Comparison of ENCODE assay signal across 3 fruit fly cellular contexts in the genomic region with DNA sequence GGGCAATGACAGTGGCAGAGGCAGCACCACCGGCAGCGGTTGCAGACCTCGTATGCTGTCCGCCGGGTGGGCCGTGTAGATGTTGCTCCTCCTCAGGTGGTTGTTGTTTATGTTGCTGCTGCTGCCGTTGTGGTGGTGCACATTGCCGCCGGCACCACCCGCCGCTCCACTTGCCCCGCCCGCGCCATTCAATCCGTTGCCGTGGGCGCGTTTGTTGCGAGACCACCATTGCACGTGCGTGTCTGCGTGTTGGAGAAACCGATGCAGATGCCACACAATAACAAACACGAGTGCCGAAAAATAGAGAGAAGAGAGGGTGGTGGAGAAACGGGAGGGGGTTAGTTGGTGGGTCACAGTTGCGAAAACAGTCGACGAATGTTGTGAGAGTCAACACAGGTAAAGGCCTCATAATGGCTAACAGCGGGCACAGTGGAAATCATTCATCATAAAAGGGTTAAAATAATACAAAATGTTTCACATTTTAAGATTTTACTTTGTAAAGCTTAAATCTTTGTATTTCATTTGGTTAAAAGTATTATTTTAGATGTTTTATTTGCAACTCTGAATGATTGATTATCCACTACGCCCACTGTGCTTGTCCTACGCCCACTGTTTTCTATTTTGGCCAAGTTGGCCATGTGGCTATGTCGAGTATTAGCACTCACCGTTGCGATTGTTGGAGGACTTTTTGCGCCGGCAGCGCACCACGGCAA.
TF ChIP-seq lines count a peak whose summit lies in the region.

No protein-coding gene starts in this region.

- TF ChIP-seq CTCF in whole organism, embryonic (GFP tag; optimal IDR thresholded peaks at IDR 0.05; lab: Kevin White, UChicago), result no peak

TF ChIP-seq in whole organism, embryonic, 481 proteins besides CTCF, POLR2A, EP300 and RAD21:
- TF ChIP-seq CG14441 (GFP tag; IDR thresholded peaks at IDR 0.05; lab: Robert Waterston, UW) (no peak), Hr51 (GFP tag; optimal IDR thresholded peaks at IDR 0.05; lab: Kevin White, UChicago) (peak in 1 of 2 experiments; percentile 18), Ets65A (GFP tag; lab: Kevin White, UChicago) (peak; percentile 68), kah (GFP tag; optimal IDR thresholded peaks at IDR 0.05; lab: Kevin White, UChicago) (peak; percentile 85), Sox102F (GFP tag; optimal IDR thresholded peaks at IDR 0.05; lab: Kevin White, UChicago) (peak; percentile 17), gsb-n (tag; optimal IDR thresholded peaks at IDR 0.05; lab: Kevin White, UChicago) (no peak), sr (GFP tag; IDR thresholded peaks at IDR 0.05; lab: Robert Waterston, UW) (0 out of 3 replicates have a peak, but pooled peaks have one; percentile 35), vvl (GFP tag; IDR thresholded peaks at IDR 0.05; lab: Robert Waterston, UW) (0 out of 2 replicates have a peak, but pooled peaks have one; percentile 14), Drgx (GFP tag; IDR thresholded peaks at IDR 0.05; lab: Robert Waterston, UW) (peak; percentile 63), row (GFP tag; IDR thresholded peaks at IDR 0.05; lab: Robert Waterston, UW) (peak; percentile 28; the same call in 2 of the 3 replicates), Hmx (GFP tag; optimal IDR thresholded peaks at IDR 0.05; lab: Kevin White, UChicago) (no peak), ara (GFP tag; IDR thresholded peaks at IDR 0.05; lab: Robert Waterston, UW) (0 out of 2 replicates have a peak, but pooled peaks have one; percentile 7), CG11504 (tag; optimal IDR thresholded peaks at IDR 0.05; lab: Kevin White, UChicago) (peak; percentile 12), CG6683 (GFP tag; optimal IDR thresholded peaks at IDR 0.05; lab: Kevin White, UChicago) (no peak), pan (optimal IDR thresholded peaks at IDR 0.05; lab: Kevin White, UChicago) (no peak), pan (GFP tag; optimal IDR thresholded peaks at IDR 0.05 in 1 of 2, IDR thresholded peaks at IDR 0.05 in 1 of 2) (peak in 1 of 2 experiments; percentile 52), lab (GFP tag; optimal IDR thresholded peaks at IDR 0.05; lab: Kevin White, UChicago) (peak; percentile 22), dati (GFP tag; IDR thresholded peaks at IDR 0.05; lab: Robert Waterston, UW) (0 out of 2 replicates have a peak, but pooled peaks have one; percentile 25), dmrt99B (tag; optimal IDR thresholded peaks at IDR 0.05; lab: Kevin White, UChicago) (peak; percentile 2), CG10267 (tag; optimal IDR thresholded peaks at IDR 0.05; lab: Kevin White, UChicago) (no peak), Ada2b (GFP tag; IDR thresholded peaks at IDR 0.05; lab: Robert Waterston, UW) (0 out of 2 replicates have a peak, but pooled peaks have one; percentile 6), unpg (GFP tag; optimal IDR thresholded peaks at IDR 0.05; lab: Kevin White, UChicago) (peak; percentile 5), Ptx1 (GFP tag; IDR thresholded peaks at IDR 0.05; lab: Robert Waterston, UW) (0 out of 2 replicates have a peak, but pooled peaks have one; percentile 23)

TF ChIP-seq in whole organism, prepupa, 60 proteins besides CTCF, POLR2A, EP300 and RAD21 (continues in another document):
- TF ChIP-seq CG1621 (tag; optimal IDR thresholded peaks at IDR 0.05; lab: Kevin White, UChicago), result no peak
- no peak for TF ChIP-seq lz (GFP tag; optimal IDR thresholded peaks at IDR 0.05; lab: Kevin White, UChicago)
- peak; percentile 36 for TF ChIP-seq dac (GFP tag; optimal IDR thresholded peaks at IDR 0.05; lab: Kevin White, UChicago)
- no peak for TF ChIP-seq Ets21C (GFP tag; optimal IDR thresholded peaks at IDR 0.05; lab: Kevin White, UChicago)
- no peak for TF ChIP-seq CG11294 (GFP tag; IDR thresholded peaks at IDR 0.05; lab: Robert Waterston, UW)
- TF ChIP-seq CG6163 (GFP tag; IDR thresholded peaks at IDR 0.05; lab: Robert Waterston, UW), result peak; percentile 72
- TF ChIP-seq CG8632 (GFP tag; optimal IDR thresholded peaks at IDR 0.05; lab: Kevin White, UChicago), result no peak
- no peak for TF ChIP-seq CG7368 (GFP tag; optimal IDR thresholded peaks at IDR 0.05; lab: Kevin White, UChicago)
- peak in 1 of 2 experiments; percentile 83 for TF ChIP-seq ss (GFP tag; optimal IDR thresholded peaks at IDR 0.05; lab: Kevin White, UChicago)
- TF ChIP-seq Hr38 (GFP tag; optimal IDR thresholded peaks at IDR 0.05; lab: Kevin White, UChicago), result no peak
- TF ChIP-seq eg (GFP tag; IDR thresholded peaks at IDR 0.05; lab: Robert Waterston, UW), result peak; percentile 67; the same call in 2 of the 3 replicates
- TF ChIP-seq OdsH (GFP tag; optimal IDR thresholded peaks at IDR 0.05; lab: Kevin White, UChicago), result peak; percentile 31
- peak; percentile 7 for TF ChIP-seq CG6808 (GFP tag; optimal IDR thresholded peaks at IDR 0.05; lab: Kevin White, UChicago)
- no peak for TF ChIP-seq CG9139 (GFP tag; optimal IDR thresholded peaks at IDR 0.05; lab: Kevin White, UChicago)
- TF ChIP-seq fkh (GFP tag; optimal IDR thresholded peaks at IDR 0.05; lab: Kevin White, UChicago), result no peak
- no peak for TF ChIP-seq CG6792 (GFP tag; optimal IDR thresholded peaks at IDR 0.05; lab: Kevin White, UChicago)
- no peak for TF ChIP-seq CG11762 (GFP tag; optimal IDR thresholded peaks at IDR 0.05; lab: Kevin White, UChicago; ENCODE audit: insufficient read depth)
- TF ChIP-seq acj6 (GFP tag; optimal IDR thresholded peaks at IDR 0.05; lab: Kevin White, UChicago), result peak; percentile 27
- TF ChIP-seq Ets96B (tag; optimal IDR thresholded peaks at IDR 0.05; lab: Kevin White, UChicago), result peak; percentile 25
- no peak for TF ChIP-seq CG3032 (tag; optimal IDR thresholded peaks at IDR 0.05; lab: Kevin White, UChicago)
- TF ChIP-seq fd85E (GFP tag; optimal IDR thresholded peaks at IDR 0.05; lab: Kevin White, UChicago), result no peak
- TF ChIP-seq CG4318 (GFP tag; optimal IDR thresholded peaks at IDR 0.05; lab: Kevin White, UChicago), result peak; percentile 56
- TF ChIP-seq CG8319 (GFP tag; optimal IDR thresholded peaks at IDR 0.05; lab: Kevin White, UChicago), result no peak
- no peak for TF ChIP-seq fd59A (GFP tag; optimal IDR thresholded peaks at IDR 0.05; lab: Kevin White, UChicago)
- peak; percentile 73 for TF ChIP-seq Hr4 (GFP tag; optimal IDR thresholded peaks at IDR 0.05; lab: Kevin White, UChicago)
- TF ChIP-seq cyc (GFP tag; optimal IDR thresholded peaks at IDR 0.05; lab: Kevin White, UChicago), result no peak
- TF ChIP-seq CG15336 (GFP tag; IDR thresholded peaks at IDR 0.05; lab: Robert Waterston, UW), result peak; percentile 78
- no peak for TF ChIP-seq Eip75B (GFP tag; optimal IDR thresholded peaks at IDR 0.05; lab: Kevin White, UChicago)
- TF ChIP-seq achi (GFP tag; optimal IDR thresholded peaks at IDR 0.05; lab: Kevin White, UChicago), result peak; percentile 14
- TF ChIP-seq spab (GFP tag; optimal IDR thresholded peaks at IDR 0.05; lab: Kevin White, UChicago), result no peak
- no peak for TF ChIP-seq CG6854 (GFP tag; optimal IDR thresholded peaks at IDR 0.05; lab: Kevin White, UChicago)

TF ChIP-seq in whole organism, pupa, 21 proteins besides CTCF, POLR2A, EP300 and RAD21:
- TF ChIP-seq D1 (tag; optimal IDR thresholded peaks at IDR 0.05; lab: Kevin White, UChicago), result no peak
- peak; percentile 30 for TF ChIP-seq CG8159 (tag; optimal IDR thresholded peaks at IDR 0.05; lab: Kevin White, UChicago)
- no peak for TF ChIP-seq Snoo (tag; optimal IDR thresholded peaks at IDR 0.05; lab: Kevin White, UChicago)
- peak; percentile 27 for TF ChIP-seq Pif1A (GFP tag; optimal IDR thresholded peaks at IDR 0.05; lab: Kevin White, UChicago)
- no peak for TF ChIP-seq CG15710 (tag; optimal IDR thresholded peaks at IDR 0.05; lab: Kevin White, UChicago)
- TF ChIP-seq CG14655 (GFP tag; optimal IDR thresholded peaks at IDR 0.05; lab: Kevin White, UChicago), result peak; percentile 62
- peak; percentile 48; the same call in 1 of the 2 replicates for TF ChIP-seq CG32121 (GFP tag; IDR thresholded peaks at IDR 0.05; lab: Robert Waterston, UW)
- no peak for TF ChIP-seq EcR (GFP tag; optimal IDR thresholded peaks at IDR 0.05; lab: Kevin White, UChicago)
- TF ChIP-seq CG4496 (GFP tag; IDR thresholded peaks at IDR 0.05; lab: Robert Waterston, UW), result peak; percentile 69; the same call in 2 of the 3 replicates
- TF ChIP-seq CG8301 (tag; optimal IDR thresholded peaks at IDR 0.05; lab: Kevin White, UChicago), result peak; percentile 49
- peak; percentile 55 for TF ChIP-seq Ets98B (GFP tag; IDR thresholded peaks at IDR 0.05; lab: Robert Waterston, UW)
- TF ChIP-seq rn (GFP tag; IDR thresholded peaks at IDR 0.05; lab: Robert Waterston, UW), result peak; percentile 20; the same call in 1 of the 2 replicates
- peak; percentile 68 for TF ChIP-seq fd96Ca (GFP tag; IDR thresholded peaks at IDR 0.05; lab: Robert Waterston, UW)
- TF ChIP-seq CG13204 (GFP tag; optimal IDR thresholded peaks at IDR 0.05; lab: Kevin White, UChicago), result peak; percentile 31
- TF ChIP-seq CG17806 (tag; optimal IDR thresholded peaks at IDR 0.05; lab: Kevin White, UChicago), result peak; percentile 37
- no peak for TF ChIP-seq CG34367 (tag; optimal IDR thresholded peaks at IDR 0.05; lab: Kevin White, UChicago)
- peak; percentile 7 for TF ChIP-seq Pif1B (GFP tag; optimal IDR thresholded peaks at IDR 0.05; lab: Kevin White, UChicago)
- 0 out of 2 replicates have a peak, but pooled peaks have one; percentile 19 for TF ChIP-seq CG12605 (GFP tag; IDR thresholded peaks at IDR 0.05; lab: Robert Waterston, UW)
- TF ChIP-seq gl (tag; optimal IDR thresholded peaks at IDR 0.05; lab: Kevin White, UChicago), result no peak
- no peak for TF ChIP-seq CG10348 (GFP tag; IDR thresholded peaks at IDR 0.05; lab: Robert Waterston, UW)
- TF ChIP-seq CG9948 (tag; optimal IDR thresholded peaks at IDR 0.05; lab: Kevin White, UChicago), result peak; percentile 42

Comparison
In these comparisons a context has a peak if more than half of its experiments do, and no peak if none do; other contexts are left out.
1. Of the 7 proteins assayed by ChIP-seq in both whole organism, embryonic and whole organism, prepupa: peak only in whole organism, embryonic: Sox102F; only in whole organism, prepupa: CG16779 and Lpt; in both: none; in neither: 4.